Worm (Caenorhabditis elegans): Measurements from ENCODE around the gene F54G2.1.

The F54G2.1 gene

DNA sequence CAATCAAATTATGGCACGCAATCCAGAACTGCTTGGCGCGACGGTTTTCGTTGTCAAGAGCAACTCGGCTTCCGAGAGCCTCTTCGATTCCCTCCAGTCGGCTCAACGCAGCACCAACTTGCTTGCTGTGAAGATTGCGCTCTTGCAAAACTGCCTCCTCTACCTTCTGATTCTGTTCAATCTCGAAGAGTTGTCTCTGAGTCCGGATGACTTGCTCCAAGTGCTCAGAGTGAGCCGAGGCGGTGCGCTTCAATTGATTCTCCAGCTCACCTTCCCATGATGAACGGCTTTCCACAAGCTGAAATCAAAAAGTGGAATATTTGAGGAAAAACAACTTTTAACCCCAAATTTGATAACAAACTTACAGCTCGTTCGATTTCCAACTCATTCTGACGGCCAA, 20.3 kb upstream of the F54G2.1 start:
- TF ChIP-seq unc-62 (GFP tag; optimal IDR thresholded peaks at IDR 0.05): no peak

DNA sequence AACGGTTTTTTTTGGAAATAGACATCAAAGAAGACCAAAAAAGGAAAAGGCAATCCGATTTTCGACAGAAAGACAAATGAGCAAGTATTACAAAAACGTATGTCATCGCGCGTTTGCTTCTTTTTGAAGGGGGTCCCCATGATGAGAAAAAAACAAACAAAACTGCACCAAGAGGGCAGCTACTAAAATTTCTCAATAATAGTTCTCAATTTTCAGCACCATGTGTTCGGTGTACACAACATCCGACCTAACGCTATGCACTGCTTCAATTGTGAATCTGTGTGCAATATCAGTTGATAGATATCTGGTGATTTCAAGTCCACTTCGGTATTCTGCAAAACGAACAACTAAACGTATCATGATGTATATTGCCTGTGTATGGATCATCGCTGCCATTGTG, 10.3 kb upstream of the F54G2.1 start:
- TF ChIP-seq unc-62 (GFP tag; optimal IDR thresholded peaks at IDR 0.05): no peak

- TF ChIP-seq unc-62 (GFP tag; optimal IDR thresholded peaks at IDR 0.05): no peak
Measured at ce11 chrX:2673272-2673671, 9.1 kb upstream of the F54G2.1 start, which contains the start of gene ser-7. Gene ser-7, plus strand, starts transcription at chrX:2673572.

DNA sequence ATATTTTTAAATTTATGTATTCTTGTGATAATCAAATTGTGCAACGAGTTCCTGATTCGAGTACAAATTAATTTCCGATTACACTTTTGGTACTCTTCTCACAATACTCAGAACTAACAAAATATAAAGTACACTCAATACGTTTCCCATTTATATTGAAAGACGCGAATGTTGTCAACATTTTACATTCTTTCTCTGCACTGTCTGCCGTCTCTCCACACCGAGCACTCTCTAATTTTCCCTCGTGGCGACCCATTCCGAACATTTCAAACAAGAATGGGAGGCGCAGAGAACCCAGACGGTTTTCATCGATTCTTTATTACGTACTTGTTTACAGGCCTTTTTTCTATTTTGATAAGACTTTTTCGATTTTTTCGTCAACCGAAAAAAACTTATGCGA, 3.6 kb upstream of the F54G2.1 start, which contains the start of gene C09B7.2:
Gene C09B7.2, plus strand, starts transcription at position 349 of the 400 bp plus-strand sequence.
- no peak for TF ChIP-seq unc-62 (GFP tag; optimal IDR thresholded peaks at IDR 0.05)

ce11 chrX:2663798-2664197, 375 bp downstream of the F54G2.1 start:
- no peak for TF ChIP-seq unc-62 (GFP tag; optimal IDR thresholded peaks at IDR 0.05)

- TF ChIP-seq unc-62 (GFP tag; optimal IDR thresholded peaks at IDR 0.05): no peak
Measured at ce11 chrX:2654334-2654733, 9.8 kb downstream of the F54G2.1 start.

DNA sequence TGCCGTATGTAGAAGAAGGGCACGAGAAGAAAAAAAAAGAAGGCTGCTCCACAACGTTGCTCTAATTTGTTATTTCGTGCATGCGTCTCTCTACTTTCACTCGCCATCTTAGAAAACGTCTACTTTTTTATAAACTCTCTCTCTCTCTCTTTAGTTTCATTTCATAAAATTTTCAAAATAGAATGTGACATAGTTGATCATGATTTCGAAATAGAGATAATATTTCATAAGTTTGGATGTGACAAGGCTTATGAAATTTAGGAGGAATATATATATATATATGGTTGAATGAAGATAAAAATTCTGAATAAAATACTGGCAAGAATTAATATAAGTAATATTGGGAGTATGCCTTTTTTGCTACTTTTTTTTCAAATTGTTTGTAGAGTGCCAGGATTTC, 23.1 kb downstream of the F54G2.1 start:
- TF ChIP-seq unc-62 (GFP tag; optimal IDR thresholded peaks at IDR 0.05): no peak

ce11 chrX:2640556-2640955, 23.6 kb downstream of the F54G2.1 start:
- TF ChIP-seq unc-62 (GFP tag; optimal IDR thresholded peaks at IDR 0.05): no peak

ce11 chrX:2632869-2633268, 31.3 kb downstream of the F54G2.1 start:
- TF ChIP-seq unc-62 (GFP tag; optimal IDR thresholded peaks at IDR 0.05): no peak

DNA sequence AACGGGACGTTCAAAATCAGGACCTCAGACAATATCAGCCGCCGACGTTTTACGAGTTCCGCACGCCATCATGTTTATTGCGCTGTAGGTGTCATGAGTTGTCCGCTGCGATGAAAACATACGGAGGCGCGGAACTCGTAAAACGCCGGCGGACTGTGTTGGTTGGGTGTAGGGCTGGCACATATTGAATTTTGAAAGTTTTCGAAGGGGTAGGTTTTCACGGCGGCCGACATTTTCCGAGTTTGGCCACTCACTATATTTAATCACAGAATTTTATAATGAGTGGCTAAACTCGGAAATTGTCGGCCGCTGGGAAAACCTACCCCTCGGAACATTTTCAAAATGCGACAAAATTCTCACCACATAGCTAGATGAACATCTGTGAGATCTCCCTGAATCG, 38.0 kb downstream of the F54G2.1 start:
- no peak for TF ChIP-seq unc-62 (GFP tag; optimal IDR thresholded peaks at IDR 0.05)

- TF ChIP-seq unc-62 (GFP tag; optimal IDR thresholded peaks at IDR 0.05): no peak
Measured at ce11 chrX:2620280-2620679, 43.9 kb downstream of the F54G2.1 start.

ce11 chrX:2615626-2616025, 48.5 kb downstream of the F54G2.1 start, which contains the start of gene T03G6.3:
Gene T03G6.3, minus strand, starts transcription at chrX:2615726.
- no peak for TF ChIP-seq unc-62 (GFP tag; optimal IDR thresholded peaks at IDR 0.05)

DNA sequence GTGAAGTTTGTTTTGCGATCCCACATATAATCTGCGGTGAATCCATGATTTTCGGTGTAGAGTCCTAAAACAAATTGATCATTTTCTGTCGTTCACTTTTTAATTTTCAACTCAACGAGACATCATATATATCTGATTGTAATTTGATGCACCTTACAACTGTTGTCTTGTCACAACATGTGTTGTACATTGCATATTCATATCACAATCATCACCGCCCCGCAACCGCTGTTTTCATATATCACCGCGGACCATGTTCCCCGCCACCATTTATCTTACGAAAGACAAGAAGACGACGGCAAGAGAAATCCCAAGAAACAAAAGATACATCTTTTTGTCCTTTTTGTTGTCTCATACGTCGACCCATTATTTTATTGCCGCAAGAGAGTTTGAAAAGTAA, 50.0 kb downstream of the F54G2.1 start:
- TF ChIP-seq unc-62 (GFP tag; optimal IDR thresholded peaks at IDR 0.05): no peak

DNA sequence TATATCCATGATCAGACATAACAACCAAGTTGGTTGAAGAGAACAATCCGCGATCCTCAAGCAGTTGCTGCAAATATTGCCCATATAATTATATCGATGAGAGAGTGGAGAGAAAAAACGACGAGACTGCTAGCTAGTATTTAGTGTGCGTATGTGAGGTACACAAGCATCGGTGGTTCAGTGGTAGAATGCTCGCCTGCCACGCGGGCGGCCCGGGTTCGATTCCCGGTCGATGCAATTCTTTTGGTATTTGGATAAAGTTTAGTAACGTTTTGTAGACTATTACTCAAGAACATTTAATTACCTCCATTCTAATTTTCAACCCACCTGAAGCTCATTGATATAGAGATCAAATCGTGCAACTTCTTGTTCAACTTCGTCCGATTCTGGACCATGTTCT, 51.1 kb downstream of the F54G2.1 start:
- TF ChIP-seq unc-62 (GFP tag; optimal IDR thresholded peaks at IDR 0.05): no peak

DNA sequence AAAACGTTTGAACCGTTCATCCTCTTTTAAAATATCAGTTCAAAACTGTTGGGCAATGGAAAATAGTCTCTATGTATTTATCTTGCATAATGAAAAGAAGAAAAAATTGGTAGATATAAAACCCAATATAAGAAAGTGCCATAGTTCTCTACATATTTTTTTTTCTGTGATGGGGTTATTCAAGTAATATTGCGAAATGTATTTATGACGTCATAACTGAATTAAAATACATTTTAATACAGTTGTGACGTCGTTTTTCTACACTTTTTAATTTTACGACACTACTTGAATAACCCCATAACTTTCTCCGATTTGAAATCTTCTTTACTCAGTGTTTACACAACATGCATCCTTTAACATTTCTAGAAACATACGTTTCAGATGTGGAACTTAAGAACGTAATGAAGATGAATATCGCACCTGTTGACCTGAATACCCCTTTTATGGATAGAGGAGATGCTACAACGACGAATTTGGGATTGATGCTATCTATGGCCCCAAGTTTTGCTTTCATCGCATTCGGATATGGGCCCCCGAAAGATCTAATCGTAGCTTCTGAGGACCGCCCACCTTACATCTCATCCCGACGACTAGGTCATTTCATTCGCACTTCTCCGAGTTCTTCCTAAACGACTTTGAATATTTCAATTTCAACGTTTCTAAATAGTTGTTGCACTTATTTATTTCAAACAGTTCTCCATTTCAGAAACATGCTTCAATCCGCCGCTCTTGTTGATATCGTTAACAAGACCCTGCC, 56.5 kb downstream of the F54G2.1 start, which contains the start of gene T03G6.1:
Gene T03G6.1, plus strand, starts transcription at position 707 of the 757 bp plus-strand sequence.
- TF ChIP-seq unc-62 (GFP tag; optimal IDR thresholded peaks at IDR 0.05): no peak

DNA sequence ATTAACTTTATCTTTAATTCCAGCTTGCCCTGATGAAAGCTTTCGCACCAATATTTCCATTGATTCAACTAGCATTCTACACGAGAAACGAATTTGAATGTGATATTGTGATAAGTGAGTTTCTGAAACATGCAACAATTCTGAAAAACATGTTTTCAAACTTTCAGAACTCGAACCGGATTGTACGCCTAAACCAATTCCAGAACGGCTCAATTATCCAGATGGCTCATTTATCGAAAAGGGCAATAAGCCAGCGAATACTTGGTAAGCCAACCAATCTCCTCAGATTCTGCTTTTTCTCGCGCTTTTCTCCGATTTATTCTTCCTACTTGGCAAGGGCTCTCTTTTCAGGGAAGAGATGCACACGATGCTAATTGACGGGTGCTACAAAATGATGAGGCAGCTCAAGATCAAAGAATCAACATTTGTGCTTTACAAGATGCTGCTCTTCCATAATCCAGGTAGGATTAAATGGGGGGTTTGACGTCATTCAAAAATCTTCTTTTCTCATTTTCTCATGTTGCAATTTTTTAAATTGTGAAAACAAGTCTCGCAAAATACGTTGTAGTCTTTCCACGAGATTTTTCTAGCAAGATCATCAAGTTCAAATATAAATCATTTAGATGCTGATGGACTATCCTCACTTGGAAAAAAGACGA, 59.7 kb downstream of the F54G2.1 start:
- TF ChIP-seq unc-62 (GFP tag; optimal IDR thresholded peaks at IDR 0.05): no peak

Measured in whole organism, dauer.